Fruit fly (Drosophila melanogaster): ENCODE data around the gene CG12885.
A peak's percentile ranks its signal among the peaks of the same experiment; 100 is the strongest.

The CG12885 gene

dm6 chr3R:27553921-27554320, 33.3 kb downstream of the CG12885 start (continued):
- no peak for TF ChIP-seq br (optimal IDR thresholded peaks at IDR 0.05)
- no peak for TF ChIP-seq tio (GFP tag; optimal IDR thresholded peaks at IDR 0.05)
- no peak for TF ChIP-seq CG10431 (GFP tag; optimal IDR thresholded peaks at IDR 0.05)
- no peak for TF ChIP-seq gsb (GFP tag; IDR thresholded peaks at IDR 0.05)
- peak; percentile 32; the same call in 2 of the 3 replicates for TF ChIP-seq B-H1 (GFP tag; IDR thresholded peaks at IDR 0.05)
- TF ChIP-seq Hsf (GFP tag; optimal IDR thresholded peaks at IDR 0.05) = peak; percentile 26
- TF ChIP-seq CG9215 (GFP tag; IDR thresholded peaks at IDR 0.05) = no peak
- TF ChIP-seq CG10267 (tag; optimal IDR thresholded peaks at IDR 0.05) = peak; percentile 45
- TF ChIP-seq Eip74EF (GFP tag; optimal IDR thresholded peaks at IDR 0.05) = peak in 1 of 2 experiments; percentile 38
- TF ChIP-seq vvl (GFP tag; IDR thresholded peaks at IDR 0.05) = peak; percentile 80
- TF ChIP-seq seq (GFP tag; IDR thresholded peaks at IDR 0.05) = 0 out of 2 replicates have a peak, but pooled peaks have one; percentile 12
- peak; percentile 37; the same call in 1 of the 3 replicates for TF ChIP-seq CG7357 (GFP tag; IDR thresholded peaks at IDR 0.05)
- peak; percentile 17 to 44 for TF ChIP-seq chif (GFP tag; optimal IDR thresholded peaks at IDR 0.05)
- no peak for TF ChIP-seq Dek (tag; optimal IDR thresholded peaks at IDR 0.05)
- TF ChIP-seq CG10209 (GFP tag; optimal IDR thresholded peaks at IDR 0.05) = peak; percentile 10
- TF ChIP-seq CG16779 (GFP tag; IDR thresholded peaks at IDR 0.05) = no peak
- 0 out of 2 replicates have a peak, but pooled peaks have one; percentile 21 for TF ChIP-seq sim (GFP tag; IDR thresholded peaks at IDR 0.05)
- peak; percentile 42 for TF ChIP-seq CG8388 (GFP tag; optimal IDR thresholded peaks at IDR 0.05)
- TF ChIP-seq NfI (GFP tag; optimal IDR thresholded peaks at IDR 0.05) = peak; percentile 22
- TF ChIP-seq CG8924 (tag; optimal IDR thresholded peaks at IDR 0.05) = peak; percentile 53
- TF ChIP-seq CG3838 (GFP tag; optimal IDR thresholded peaks at IDR 0.05) = no peak
- peak; percentile 84 for TF ChIP-seq Med (GFP tag)
- TF ChIP-seq CG17359 (tag; optimal IDR thresholded peaks at IDR 0.05) = peak; percentile 70
- no peak for TF ChIP-seq NC2β (GFP tag; optimal IDR thresholded peaks at IDR 0.05)
- peak; percentile 24 for TF ChIP-seq Hr3 (GFP tag; optimal IDR thresholded peaks at IDR 0.05)
- peak; percentile 61 for TF ChIP-seq H2.0 (GFP tag; IDR thresholded peaks at IDR 0.05)
- TF ChIP-seq ATbp (GFP tag; optimal IDR thresholded peaks at IDR 0.05) = peak; percentile 59
- TF ChIP-seq salm (tag; optimal IDR thresholded peaks at IDR 0.05) = peak; percentile 46
- peak; percentile 13 for TF ChIP-seq Side (GFP tag; optimal IDR thresholded peaks at IDR 0.05)
- no peak for TF ChIP-seq fd102C (GFP tag; optimal IDR thresholded peaks at IDR 0.05)
- peak in 1 of 2 experiments; percentile 13 for TF ChIP-seq dpn (GFP tag; optimal IDR thresholded peaks at IDR 0.05)
- TF ChIP-seq z (GFP tag; IDR thresholded peaks at IDR 0.05) = no peak; the same call in 2 of the 3 replicates
- peak; percentile 68 for TF ChIP-seq CG10979 (tag; optimal IDR thresholded peaks at IDR 0.05)
- TF ChIP-seq trem (tag; optimal IDR thresholded peaks at IDR 0.05) = peak; percentile 16
- no peak for TF ChIP-seq pb (GFP tag; optimal IDR thresholded peaks at IDR 0.05)
- TF ChIP-seq CG5245 (GFP tag; optimal IDR thresholded peaks at IDR 0.05) = peak; percentile 47
- TF ChIP-seq Fer1 (GFP tag; optimal IDR thresholded peaks at IDR 0.05) = no peak
- no peak for TF ChIP-seq CG7928 (GFP tag; optimal IDR thresholded peaks at IDR 0.05)
- TF ChIP-seq HHEX (GFP tag; optimal IDR thresholded peaks at IDR 0.05) = no peak
- peak; percentile 20 for TF ChIP-seq CG10654 (GFP tag; optimal IDR thresholded peaks at IDR 0.05)
- TF ChIP-seq CG12391 (tag; optimal IDR thresholded peaks at IDR 0.05) = peak; percentile 64
- no peak for TF ChIP-seq CG7987 (GFP tag; optimal IDR thresholded peaks at IDR 0.05)
- peak; percentile 55; the same call in 1 of the 2 replicates for TF ChIP-seq lmd (GFP tag; IDR thresholded peaks at IDR 0.05)
- TF ChIP-seq CG1602 (GFP tag; optimal IDR thresholded peaks at IDR 0.05) = peak; percentile 34
- TF ChIP-seq Hmx (GFP tag; optimal IDR thresholded peaks at IDR 0.05) = no peak
- TF ChIP-seq CG6689 (GFP tag; IDR thresholded peaks at IDR 0.05) = peak; percentile 55; the same call in 1 of the 2 replicates
- peak; percentile 35 for TF ChIP-seq Chrac-16 (GFP tag; optimal IDR thresholded peaks at IDR 0.05)
- TF ChIP-seq Mrtf (GFP tag; IDR thresholded peaks at IDR 0.05) = no peak
- peak; percentile 43 for TF ChIP-seq CG14710 (tag; optimal IDR thresholded peaks at IDR 0.05)
- peak; percentile 62 for TF ChIP-seq nmo (GFP tag; optimal IDR thresholded peaks at IDR 0.05)
- TF ChIP-seq CG1529 (GFP tag; optimal IDR thresholded peaks at IDR 0.05) = peak; percentile 25
